Fruit fly (Drosophila melanogaster): ENCODE data around the gene Cdk12.

Cdk12 gene

DNA sequence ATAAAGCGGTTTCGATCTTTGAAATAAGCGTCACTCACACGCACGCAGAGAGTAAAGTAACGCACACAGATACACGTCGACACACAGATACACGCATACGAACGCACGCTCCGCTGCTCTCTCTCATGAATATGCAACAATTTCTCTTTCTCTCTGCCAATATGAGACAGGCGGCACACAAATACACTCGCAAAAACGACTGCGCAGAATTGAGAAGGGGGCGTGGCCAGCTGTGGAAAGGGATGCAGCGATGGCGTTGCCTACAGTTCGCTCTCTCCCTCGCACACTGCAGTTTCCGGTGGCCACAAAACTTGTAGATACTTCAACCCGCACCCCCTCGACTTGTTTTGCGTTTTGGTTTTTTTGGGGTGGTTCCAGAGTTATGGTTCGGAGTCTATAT is 36.5 kb upstream of the Cdk12 start (continued):
- TF ChIP-seq vvl (GFP tag; IDR thresholded peaks at IDR 0.05) (peak; percentile 96), her (GFP tag; optimal IDR thresholded peaks at IDR 0.05) (peak; percentile 75), CG10366 (GFP tag; IDR thresholded peaks at IDR 0.05) (peak; percentile 24; the same call in 1 of the 2 replicates), GATAe (GFP tag; conservative IDR thresholded peaks at IDR 0.05) (no peak), sima (GFP tag; optimal IDR thresholded peaks at IDR 0.05) (no peak), CG2202 (tag; optimal IDR thresholded peaks at IDR 0.05) (peak; percentile 25), Dip2 (GFP tag; IDR thresholded peaks at IDR 0.05) (no peak), CG6813 (GFP tag; optimal IDR thresholded peaks at IDR 0.05) (peak; percentile 63), br (optimal IDR thresholded peaks at IDR 0.05) (no peak), Elba2 (GFP tag; optimal IDR thresholded peaks at IDR 0.05) (no peak), dati (GFP tag; IDR thresholded peaks at IDR 0.05) (peak; percentile 44; the same call in 1 of the 2 replicates), CG4617 (GFP tag; optimal IDR thresholded peaks at IDR 0.05; ENCODE audit: borderline replicate concordance) (no peak), yki (optimal IDR thresholded peaks at IDR 0.05) (peak; percentile 50), Med (GFP tag) (peak; percentile 90), Pdp1 (GFP tag; optimal IDR thresholded peaks at IDR 0.05) (peak in 1 of 2 experiments; percentile 8), Asciz (GFP tag; optimal IDR thresholded peaks at IDR 0.05) (peak; percentile 63), inv (GFP tag; IDR thresholded peaks at IDR 0.05; ENCODE audit: partially characterized antibody) (no peak), Tbp (GFP tag; optimal IDR thresholded peaks at IDR 0.05) (no peak), CG1024 (GFP tag; IDR thresholded peaks at IDR 0.05) (peak; percentile 63; the same call in 1 of the 2 replicates), CG15514 (GFP tag; optimal IDR thresholded peaks at IDR 0.05) (peak; percentile 1), Hey (tag; optimal IDR thresholded peaks at IDR 0.05) (peak; percentile 36), CG11398 (GFP tag; optimal IDR thresholded peaks at IDR 0.05) (peak; percentile 5), ac (GFP tag; optimal IDR thresholded peaks at IDR 0.05) (peak; percentile 40), CG6765 (GFP tag; optimal IDR thresholded peaks at IDR 0.05) (peak; percentile 11), Ets97D (GFP tag; optimal IDR thresholded peaks at IDR 0.05) (peak; percentile 97), CG1233 (GFP tag; optimal IDR thresholded peaks at IDR 0.05) (peak; percentile 68), bbx (GFP tag; IDR thresholded peaks at IDR 0.05; ENCODE audit: partially characterized antibody) (peak; percentile 23; the same call in 1 of the 2 replicates), sob (GFP tag; IDR thresholded peaks at IDR 0.05) (0 out of 2 replicates have a peak, but pooled peaks have one; percentile 11), pho (GFP tag; optimal IDR thresholded peaks at IDR 0.05) (no peak), sens-2 (GFP tag; IDR thresholded peaks at IDR 0.05) (no peak), lov (optimal IDR thresholded peaks at IDR 0.05) (no peak), lov (GFP tag; IDR thresholded peaks at IDR 0.05) (peak; percentile 79; the same call in 1 of the 3 replicates), gce (GFP tag; IDR thresholded peaks at IDR 0.05) (peak; percentile 68; the same call in 2 of the 3 replicates)

DNA sequence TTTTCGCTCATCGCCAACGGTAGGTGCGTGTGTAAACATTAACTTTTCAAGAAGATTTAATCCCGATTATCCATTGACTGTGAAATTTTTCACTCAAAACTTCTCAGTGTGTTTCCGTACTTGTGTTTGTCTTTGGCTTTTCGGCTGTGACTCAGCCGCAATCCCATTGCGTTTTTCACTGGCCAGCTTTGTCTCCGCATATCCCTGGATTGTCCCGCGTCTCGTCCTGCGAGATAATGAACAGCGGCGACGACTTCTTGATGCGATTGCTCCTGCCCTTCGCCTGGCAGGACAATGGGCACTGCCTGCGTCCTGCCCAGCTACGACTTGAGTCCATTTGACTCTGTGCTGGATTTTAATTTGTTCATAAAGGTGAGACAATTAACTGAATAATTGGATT is 34.0 kb upstream of the Cdk12 start:
- TF ChIP-seq sr (GFP tag; IDR thresholded peaks at IDR 0.05) (0 out of 3 replicates have a peak, but pooled peaks have one; percentile 2), tll (GFP tag; optimal IDR thresholded peaks at IDR 0.05) (peak in 1 of 2 experiments; percentile 96), D (optimal IDR thresholded peaks at IDR 0.05) (peak; percentile 33), D (GFP tag; optimal IDR thresholded peaks at IDR 0.05) (no peak), CG6791 (GFP tag; IDR thresholded peaks at IDR 0.05; ENCODE audit: partially characterized antibody) (0 out of 3 replicates have a peak, but pooled peaks have one; percentile 15), bab2 (GFP tag; optimal IDR thresholded peaks at IDR 0.05) (no peak), chinmo (GFP tag; IDR thresholded peaks at IDR 0.05; ENCODE audit: partially characterized antibody) (no peak), zen (tag; optimal IDR thresholded peaks at IDR 0.05) (peak; percentile 55)

All from whole organism, embryonic.